Worm (Caenorhabditis elegans): ENCODE measurements around the gene gly-12.

ce11 chrX:7519569-7519968 is 33.9 kb downstream of the gly-12 start, which contains the start of gene chts-1:
- no peak for TF ChIP-seq ztf-4 (tag; optimal IDR thresholded peaks at IDR 0.05)
- TF ChIP-seq nhr-237 (tag; optimal IDR thresholded peaks at IDR 0.05) = no peak

Data from whole organism, L3 larva.